Worm (Caenorhabditis elegans): ENCODE measurements around the gene unc-49.

DNA sequence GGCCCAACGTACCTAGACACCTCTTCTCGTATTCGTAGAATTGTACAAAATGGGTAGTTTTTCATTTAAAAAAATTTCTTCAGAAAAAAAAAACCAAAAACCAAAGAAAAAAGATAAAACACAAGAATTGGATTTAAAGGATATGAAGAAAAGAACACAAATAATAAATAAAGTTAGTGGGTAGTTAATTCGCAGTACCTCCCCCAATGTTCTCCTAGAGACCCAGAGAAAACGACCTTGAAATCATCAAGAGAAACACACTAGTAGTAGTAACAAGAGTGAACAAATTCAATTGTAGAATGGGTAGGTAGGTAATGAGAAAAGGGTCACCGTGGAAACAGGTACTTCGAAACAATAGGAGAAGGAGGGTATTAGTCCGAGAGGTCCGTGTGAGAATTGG is 57.2 kb downstream of the unc-49 start:
- TF ChIP-seq skn-1 (tag; optimal IDR thresholded peaks at IDR 0.05) (no peak), aly-2 (tag; optimal IDR thresholded peaks at IDR 0.05) (no peak), nhr-23 (tag; optimal IDR thresholded peaks at IDR 0.05) (no peak), lsy-2 (tag; optimal IDR thresholded peaks at IDR 0.05) (peak in 1 of 2 experiments; percentile 23), unc-62 (GFP tag; optimal IDR thresholded peaks at IDR 0.05) (no peak), nhr-12 (tag; optimal IDR thresholded peaks at IDR 0.05) (no peak), unc-39 (tag; optimal IDR thresholded peaks at IDR 0.05) (no peak), elt-1 (tag; optimal IDR thresholded peaks at IDR 0.05) (no peak)

All from whole organism, L2 larva.